Fruit fly (Drosophila melanogaster) whole organism, wandering third instar larva: ENCODE results near the gene Ctu2.
A peak's percentile ranks its signal among the peaks of the same experiment; 100 is the strongest.

Experiments used
- CG32264 ChIP-seq: fragments of 200-800 bp; sonication (Bioruptor generic); optimal IDR thresholded peaks from 2 replicates; lab custom pipeline; 2016; ENCODE audit warnings: missing biosample characterization, missing genetic modification characterization
- CG9705 ChIP-seq: fragments of 200-800 bp; sonication (Bioruptor generic); optimal IDR thresholded peaks from 2 replicates; lab custom pipeline; 2018; ENCODE audit warnings: missing biosample characterization, mild to moderate bottlenecking, missing genetic modification characterization
- CrebA ChIP-seq: fragments of 200-800 bp; sonication (Bioruptor generic); optimal IDR thresholded peaks from 2 replicates; lab custom pipeline; 2016; ENCODE audit warnings: missing biosample characterization, mild to moderate bottlenecking, missing genetic modification characterization, borderline replicate concordance
- Dfd ChIP-seq: fragments of >200 bp; optimal IDR thresholded peaks from 2 replicates; lab custom pipeline; 2017; ENCODE audit warnings: missing biosample characterization, missing genetic modification characterization
- Dif ChIP-seq: fragments of 200-275, 200-300 bp; sonication (Bioruptor generic); optimal IDR thresholded peaks from 2 replicates; lab custom pipeline; 2018; ENCODE audit warnings: missing biosample characterization, missing genetic modification characterization; ENCODE audit not compliant: partially characterized antibody
- GATAd ChIP-seq: sonication (Bioruptor generic); optimal IDR thresholded peaks from 2 replicates; lab custom pipeline; 2016; ENCODE audit warnings: missing biosample characterization, missing genetic modification characterization
- HLH106 ChIP-seq: fragments of 200-800 bp; optimal IDR thresholded peaks from 3 replicates; lab custom pipeline; 2019; ENCODE audit warnings: missing biosample characterization, mild to moderate bottlenecking, missing genetic modification characterization, moderate library complexity
- Hnf4 ChIP-seq: fragments of 200-800 bp; sonication (Bioruptor generic); optimal IDR thresholded peaks from 2 replicates; lab custom pipeline; 2016; ENCODE audit warnings: missing biosample characterization, mild to moderate bottlenecking, missing genetic modification characterization
- Hr78 ChIP-seq: fragments of >200 bp; optimal IDR thresholded peaks from 2 replicates; lab custom pipeline; 2017; ENCODE audit warnings: missing biosample characterization, missing genetic modification characterization
- Hr83 ChIP-seq: fragments of 200-300 bp; sonication (Bioruptor generic); optimal IDR thresholded peaks from 2 replicates; lab custom pipeline; 2016; ENCODE audit warnings: missing biosample characterization, mild to moderate bottlenecking, missing genetic modification characterization, moderate library complexity; ENCODE audit not compliant: poor library complexity, severe bottlenecking
- Jra ChIP-seq: sonication (Bioruptor generic); optimal IDR thresholded peaks from 2 replicates; lab custom pipeline; 2016; ENCODE audit warnings: missing biosample characterization, missing genetic modification characterization
- Myc ChIP-seq: fragments of >200 bp; optimal IDR thresholded peaks from 2 replicates; lab custom pipeline; 2017
- OdsH ChIP-seq: fragments of 200-800 bp; sonication (Bioruptor generic); optimal IDR thresholded peaks from 2 replicates; lab custom pipeline; 2016; ENCODE audit warnings: missing biosample characterization, mild to moderate bottlenecking, missing genetic modification characterization
- Rel ChIP-seq, 2 experiments: fragments of 200-800 bp; sonication (Bioruptor generic) in 1 of 2; optimal IDR thresholded peaks; 2 replicates in 1 of 2; 3 replicates in 1 of 2; lab custom pipeline; 2016 to 2019; ENCODE audit warnings: mild to moderate bottlenecking in 2 of 2, missing biosample characterization in 2 of 2, missing genetic modification characterization in 2 of 2, moderate library complexity in 1 of 2
- Sp1 ChIP-seq: fragments of 200-800 bp; sonication (Bioruptor generic); optimal IDR thresholded peaks from 3 replicates; lab custom pipeline; 2019; ENCODE audit warnings: missing biosample characterization, mild to moderate bottlenecking, missing genetic modification characterization, moderate library complexity
- Vsx2 ChIP-seq: fragments of 200-300, 225-300 bp; sonication (Bioruptor generic); optimal IDR thresholded peaks from 2 replicates; lab custom pipeline; 2018; ENCODE audit warnings: missing biosample characterization, missing genetic modification characterization; ENCODE audit not compliant: partially characterized antibody
- br ChIP-seq: fragments of 200-800 bp; sonication (Bioruptor generic); optimal IDR thresholded peaks from 2 replicates; lab custom pipeline; 2016; ENCODE audit warnings: missing biosample characterization, missing genetic modification characterization
- brk ChIP-seq: fragments of 200-800 bp; sonication (Bioruptor generic); optimal IDR thresholded peaks from 2 replicates; lab custom pipeline; 2016; ENCODE audit warnings: missing biosample characterization, mild to moderate bottlenecking, missing genetic modification characterization
- dl ChIP-seq, 2 experiments: fragments of 175-275, 200-275 bp in 1 of 2; fragments of 200-275 bp in 1 of 2; sonication (Bioruptor generic); optimal IDR thresholded peaks; lab custom pipeline; 2018; ENCODE audit warnings: mild to moderate bottlenecking in 2 of 2, missing biosample characterization in 2 of 2, missing genetic modification characterization in 2 of 2, moderate library complexity in 2 of 2; ENCODE audit not compliant: partially characterized antibody in 2 of 2, insufficient read depth in 1 of 2
- dmrt93B ChIP-seq: fragments of 200-800 bp; sonication (Bioruptor generic); optimal IDR thresholded peaks from 2 replicates; lab custom pipeline; 2018; ENCODE audit warnings: missing biosample characterization, mild to moderate bottlenecking, missing genetic modification characterization
- dsf ChIP-seq: sonication (Bioruptor generic); optimal IDR thresholded peaks from 2 replicates; lab custom pipeline; 2016; ENCODE audit warnings: missing biosample characterization, missing genetic modification characterization, borderline replicate concordance
- ey ChIP-seq: fragments of 200-800 bp; sonication (Bioruptor generic); optimal IDR thresholded peaks from 2 replicates; lab custom pipeline; 2016; ENCODE audit warnings: missing biosample characterization, missing genetic modification characterization
- foxo ChIP-seq, 2 experiments: fragments of 200-800 bp; sonication (Bioruptor generic); optimal IDR thresholded peaks; 2 replicates in 1 of 2; 3 replicates in 1 of 2; lab custom pipeline; 2016 to 2017; ENCODE audit warnings: missing biosample characterization in 2 of 2, missing genetic modification characterization in 2 of 2
- fru ChIP-seq: fragments of 200-800 bp; sonication (Bioruptor generic); optimal IDR thresholded peaks from 3 replicates; lab custom pipeline; 2016; ENCODE audit warnings: missing biosample characterization, mild to moderate bottlenecking, missing genetic modification characterization
- h ChIP-seq: fragments of 200-800 bp; sonication (Bioruptor generic); optimal IDR thresholded peaks from 3 replicates; lab custom pipeline; 2016; ENCODE audit warnings: missing biosample characterization, mild to moderate bottlenecking, missing genetic modification characterization
- jim ChIP-seq: fragments of 175-275, 200-325 bp; sonication (Bioruptor generic); optimal IDR thresholded peaks from 2 replicates; lab custom pipeline; 2016; ENCODE audit warnings: missing biosample characterization, mild to moderate bottlenecking, missing genetic modification characterization
- lola ChIP-seq: fragments of >200 bp; optimal IDR thresholded peaks from 2 replicates; lab custom pipeline; 2017; ENCODE audit warnings: missing biosample characterization, missing genetic modification characterization
- psq ChIP-seq: fragments of 200-800 bp; sonication (Bioruptor generic); optimal IDR thresholded peaks from 3 replicates; lab custom pipeline; 2017; ENCODE audit warnings: missing biosample characterization, mild to moderate bottlenecking, missing genetic modification characterization, moderate library complexity
- rgr ChIP-seq: fragments of 200-800 bp; sonication (Bioruptor generic); optimal IDR thresholded peaks from 3 replicates; lab custom pipeline; 2016; ENCODE audit warnings: missing biosample characterization, mild to moderate bottlenecking, missing genetic modification characterization
- sage ChIP-seq: fragments of 200-800 bp; sonication (Bioruptor generic); optimal IDR thresholded peaks from 2 replicates; lab custom pipeline; 2016; ENCODE audit warnings: missing biosample characterization, mild to moderate bottlenecking, missing genetic modification characterization
- sv ChIP-seq: fragments of 200-800 bp; sonication (Bioruptor generic); optimal IDR thresholded peaks from 3 replicates; lab custom pipeline; 2016; ENCODE audit warnings: missing biosample characterization, missing genetic modification characterization
- tai ChIP-seq: sonication (Bioruptor generic); optimal IDR thresholded peaks from 2 replicates; lab custom pipeline; 2016; ENCODE audit warnings: missing biosample characterization, missing genetic modification characterization
- usp ChIP-seq: fragments of >200 bp; optimal IDR thresholded peaks from 2 replicates; lab custom pipeline; 2017; ENCODE audit warnings: missing biosample characterization, missing genetic modification characterization
- woc ChIP-seq: sonication (Bioruptor generic); optimal IDR thresholded peaks from 2 replicates; lab custom pipeline; 2016; ENCODE audit warnings: missing biosample characterization, mild to moderate bottlenecking, missing genetic modification characterization

Ctu2 gene

DNA sequence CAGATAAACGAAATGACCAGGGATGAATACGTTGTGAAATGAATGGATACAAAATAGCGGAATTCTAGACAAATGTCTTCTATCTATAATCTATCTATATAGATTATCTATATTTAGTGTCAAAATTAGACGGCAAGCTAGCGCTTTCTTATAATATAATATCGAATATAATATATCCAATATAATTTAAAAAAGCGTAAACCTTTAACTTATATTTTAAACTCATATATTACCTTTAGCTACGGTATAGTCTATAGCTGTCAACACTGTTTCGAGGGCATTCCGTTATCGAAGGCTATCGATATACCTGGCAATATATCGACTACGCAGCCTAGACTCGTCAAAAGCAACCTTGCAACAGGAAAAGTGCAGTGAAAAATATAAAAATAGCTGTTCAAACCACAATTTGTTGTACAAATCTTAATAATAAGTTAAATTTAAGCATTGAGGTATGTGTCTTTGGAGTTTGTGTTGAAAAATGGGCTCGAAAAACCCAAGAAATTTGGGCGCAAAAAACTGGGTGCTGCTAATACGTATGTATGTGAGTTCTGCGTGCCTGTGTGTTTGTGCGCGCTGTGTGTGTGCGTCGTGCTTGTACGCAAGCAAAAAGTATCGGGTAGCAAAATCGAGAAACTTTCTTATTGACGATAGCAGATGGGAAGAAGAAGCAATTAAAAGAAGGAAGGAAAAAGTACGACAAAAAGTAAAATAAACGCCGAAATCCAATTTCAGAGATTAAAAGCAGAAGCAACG is at the start of gene Ctu2, which contains the start of gene swm:
Gene Ctu2, minus strand, starts transcription at position 320 of the 753 bp plus-strand sequence.
Gene swm, plus strand, starts transcription at position 318 of the 753 bp plus-strand sequence.
- TF ChIP-seq Dfd (no peak), ey (GFP tag; lab: Kevin White, UChicago) (peak; percentile 11), rgr (GFP tag; lab: Kevin White, UChicago) (peak; percentile 36), dsf (GFP tag; lab: Kevin White, UChicago) (no peak), psq (GFP tag; lab: Kevin White, UChicago) (peak; percentile 52), CG32264 (GFP tag; lab: Kevin White, UChicago) (no peak), CG9705 (GFP tag; lab: Kevin White, UChicago) (peak; percentile 60), usp (no peak), Myc (lab: Kevin White, UChicago) (peak; percentile 89), sage (no peak), OdsH (GFP tag; lab: Kevin White, UChicago) (peak; percentile 35), Rel (GFP tag; optimal IDR thresholded peaks at IDR 0.05; lab: Kevin White, UChicago) (no peak), Rel (tag; optimal IDR thresholded peaks at IDR 0.05; lab: Kevin White, UChicago) (peak; percentile 46), foxo (GFP tag; optimal IDR thresholded peaks at IDR 0.05; lab: Kevin White, UChicago) (no peak), HLH106 (peak; percentile 83), sv (GFP tag; lab: Kevin White, UChicago) (peak; percentile 21), Sp1 (GFP tag; lab: Kevin White, UChicago) (peak; percentile 60), br (GFP tag; lab: Kevin White, UChicago) (no peak), tai (GFP tag; lab: Kevin White, UChicago) (no peak)

DNA sequence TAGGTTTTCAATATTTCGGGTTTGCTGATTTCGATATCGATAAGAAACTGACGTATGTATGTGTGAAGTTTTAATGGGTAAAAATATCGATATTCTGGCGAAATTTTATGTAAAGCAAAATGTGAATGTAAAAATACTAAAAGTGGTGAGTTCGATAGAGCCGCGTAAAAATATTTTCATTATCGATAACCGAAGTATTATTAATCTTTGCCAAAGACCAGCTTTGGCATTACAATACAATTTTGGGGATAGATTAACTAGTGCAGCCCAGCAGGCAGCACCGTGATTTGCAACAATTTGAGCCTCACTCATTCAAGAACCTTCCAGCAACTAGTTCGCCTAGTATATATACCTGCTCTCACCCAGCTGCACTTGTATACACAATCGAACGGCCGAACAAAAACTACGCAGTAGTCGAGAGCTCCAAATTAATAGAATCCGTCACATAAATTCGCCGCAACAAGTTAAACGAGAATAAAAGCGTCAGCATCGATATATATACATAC is 49.3 kb upstream of the Ctu2 start:
- TF ChIP-seq Dif (GFP tag; lab: Kevin White, UChicago): peak; percentile 14
- TF ChIP-seq brk (GFP tag; lab: Kevin White, UChicago): peak; percentile 61
- peak; percentile 8 for TF ChIP-seq Sp1 (GFP tag; lab: Kevin White, UChicago)
- no peak for TF ChIP-seq tai (GFP tag; lab: Kevin White, UChicago)

DNA sequence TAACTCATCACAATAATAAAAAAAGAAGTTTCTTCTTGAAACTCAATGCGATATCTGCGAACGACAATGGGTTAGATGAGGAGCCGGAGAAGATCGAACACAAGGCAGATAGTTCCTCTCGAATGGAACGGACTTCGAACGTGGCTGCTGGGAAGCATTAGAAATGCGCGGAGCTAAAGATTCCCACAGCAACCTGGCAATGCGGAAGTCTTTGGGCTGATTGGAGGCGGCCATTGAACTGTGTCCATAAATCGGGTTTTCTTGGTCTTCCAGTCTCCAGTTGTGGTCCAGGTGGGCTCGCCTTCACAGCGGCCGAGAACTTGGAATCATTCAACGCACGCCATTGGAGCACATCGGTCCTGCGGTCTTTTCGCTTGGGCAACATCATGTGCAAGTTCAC is 47.3 kb upstream of the Ctu2 start, which contains the start of gene CG13081:
Gene CG13081, plus strand, starts transcription at position 301 of the 400 bp plus-strand sequence.
- TF ChIP-seq rgr (GFP tag; lab: Kevin White, UChicago) (no peak), sv (GFP tag; lab: Kevin White, UChicago) (no peak), Hnf4 (GFP tag; lab: Kevin White, UChicago) (no peak)

DNA sequence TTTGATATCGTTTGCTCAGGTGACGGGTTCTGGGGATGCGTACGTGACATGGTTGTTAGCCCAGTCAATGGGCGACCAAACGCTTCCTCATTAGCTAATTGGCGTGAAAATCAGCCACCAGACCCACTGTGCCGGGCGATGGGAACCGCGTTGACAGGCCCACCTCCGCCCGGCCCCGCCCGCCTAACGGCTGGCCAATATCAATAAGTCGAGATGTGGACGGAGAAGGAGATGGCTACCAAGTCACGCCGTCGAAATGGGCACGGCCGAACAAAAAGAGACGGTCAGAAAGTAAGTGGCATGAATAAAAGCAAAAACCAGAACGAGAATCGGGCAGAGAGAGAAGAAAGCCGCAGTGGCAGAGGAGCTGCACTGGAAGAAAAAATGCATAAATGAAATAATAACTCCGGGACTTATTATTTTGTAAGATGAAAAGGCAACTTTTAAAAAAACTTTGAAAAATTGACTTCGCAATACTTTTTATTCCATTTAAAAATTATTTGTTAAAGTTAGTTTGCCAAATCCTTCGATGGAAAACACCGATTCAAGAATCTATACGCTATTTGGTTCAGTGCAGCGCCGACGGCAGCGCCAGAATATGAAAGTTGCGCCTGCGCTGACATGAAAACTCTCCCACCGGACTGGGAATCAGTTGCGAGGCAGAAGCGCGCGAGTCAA is 44.9 kb upstream of the Ctu2 start, which contains the start of gene CG13082:
Gene CG13082, plus strand, starts transcription at position 647 of the 678 bp plus-strand sequence.
- TF ChIP-seq br (GFP tag; lab: Kevin White, UChicago): peak; percentile 87
- peak; percentile 88 for TF ChIP-seq Sp1 (GFP tag; lab: Kevin White, UChicago)
- peak; percentile 80 for TF ChIP-seq Hnf4 (GFP tag; lab: Kevin White, UChicago)
- TF ChIP-seq sage: peak; percentile 29
- TF ChIP-seq woc (GFP tag; lab: Kevin White, UChicago): peak; percentile 74
- no peak for TF ChIP-seq usp
- no peak for TF ChIP-seq lola
- no peak for TF ChIP-seq dl (GFP tag; optimal IDR thresholded peaks at IDR 0.05; lab: Kevin White, UChicago; ENCODE audit: insufficient read depth in 1 of 2, partially characterized antibody in 2 of 2)
- peak in 1 of 2 experiments; percentile 90 for TF ChIP-seq foxo (GFP tag; optimal IDR thresholded peaks at IDR 0.05; lab: Kevin White, UChicago)
- no peak for TF ChIP-seq jim
- TF ChIP-seq Hr83 (GFP tag; lab: Kevin White, UChicago): peak; percentile 12
- peak; percentile 44 for TF ChIP-seq dsf (GFP tag; lab: Kevin White, UChicago)
- TF ChIP-seq psq (GFP tag; lab: Kevin White, UChicago): peak; percentile 88
- TF ChIP-seq CG9705 (GFP tag; lab: Kevin White, UChicago): peak; percentile 73
- peak; percentile 87 for TF ChIP-seq HLH106
- peak; percentile 91 for TF ChIP-seq fru
- peak; percentile 85 for TF ChIP-seq ey (GFP tag; lab: Kevin White, UChicago)
- no peak for TF ChIP-seq Vsx2 (GFP tag; lab: Kevin White, UChicago)
- TF ChIP-seq OdsH (GFP tag; lab: Kevin White, UChicago): peak; percentile 82
- no peak for TF ChIP-seq Rel (GFP tag; optimal IDR thresholded peaks at IDR 0.05; lab: Kevin White, UChicago)
- TF ChIP-seq Rel (tag; optimal IDR thresholded peaks at IDR 0.05; lab: Kevin White, UChicago): peak; percentile 58
- peak; percentile 65 for TF ChIP-seq CG32264 (GFP tag; lab: Kevin White, UChicago)
- no peak for TF ChIP-seq GATAd (GFP tag; lab: Kevin White, UChicago)
- TF ChIP-seq sv (GFP tag; lab: Kevin White, UChicago): no peak
- no peak for TF ChIP-seq CrebA (GFP tag; lab: Kevin White, UChicago)
- TF ChIP-seq h (GFP tag; lab: Kevin White, UChicago): peak; percentile 92
- TF ChIP-seq Hr78 (GFP tag; lab: Kevin White, UChicago): no peak
- TF ChIP-seq Dfd: no peak
- peak; percentile 84 for TF ChIP-seq rgr (GFP tag; lab: Kevin White, UChicago)
- TF ChIP-seq brk (GFP tag; lab: Kevin White, UChicago): peak; percentile 20
- peak; percentile 42 for TF ChIP-seq Jra (GFP tag; lab: Kevin White, UChicago)
- TF ChIP-seq dmrt93B (GFP tag; lab: Kevin White, UChicago): peak; percentile 75
- no peak for TF ChIP-seq Myc (lab: Kevin White, UChicago)
